Fruit fly (Drosophila melanogaster): ENCODE data around the gene PpD3.

dm6 chr3R:9747875-9747899 is at the start of gene PpD3:
- no peak for TF ChIP-seq psq (optimal IDR thresholded peaks at IDR 0.05)
- TF ChIP-seq Dll (optimal IDR thresholded peaks at IDR 0.05) = no peak
- no peak for TF ChIP-seq CG8478 (optimal IDR thresholded peaks at IDR 0.05)
- no peak for TF ChIP-seq pan (optimal IDR thresholded peaks at IDR 0.05)
